Worm (Caenorhabditis elegans) whole organism, L4/young adult: ENCODE measurements around the gene clec-5.

ENCODE experiments used
- dao-5 ChIP-seq: sonication (generic microtip); optimal IDR thresholded peaks from 2 replicates; lab custom pipeline; 2016; ENCODE audit warnings: missing genotype, missing genetic modification characterization, moderate library complexity, missing compliant biosample characterization
- him-1 ChIP-seq: sonication (generic microtip); optimal IDR thresholded peaks from 2 replicates; lab custom pipeline; 2016; ENCODE audit warnings: missing genotype, missing genetic modification reagents, missing genetic modification characterization, missing compliant biosample characterization

- TF ChIP-seq dao-5 (tag; lab: Kevin White, UChicago) (no peak), him-1 (tag; lab: Kevin White, UChicago) (no peak)
Observed at ce11 chrIII:4856109-4856508, 27.3 kb downstream of the clec-5 start, which contains the start of gene C35D10.7.
